Worm (Caenorhabditis elegans): ENCODE data around the gene E02H4.4.

E02H4.4 gene

ce11 chrX:14247436-14248103, 10.2 kb upstream of the E02H4.4 start, which contains the start of gene K04C1.5:
Gene K04C1.5, plus strand, starts transcription at chrX:14248053.
- TF ChIP-seq unc-62 (GFP tag; optimal IDR thresholded peaks at IDR 0.05): no peak

- TF ChIP-seq unc-62 (GFP tag; optimal IDR thresholded peaks at IDR 0.05): no peak
Observed at ce11 chrX:14252042-14252441, 5.7 kb upstream of the E02H4.4 start, which contains the start of gene E02H4.6. Gene E02H4.6, minus strand, starts transcription at chrX:14252142.

ce11 chrX:14255031-14255430, 2.7 kb upstream of the E02H4.4 start, which contains the start of gene E02H4.5:
Gene E02H4.5, minus strand, starts transcription at chrX:14255131.
- no peak for TF ChIP-seq unc-62 (GFP tag; optimal IDR thresholded peaks at IDR 0.05)

ce11 chrX:14255973-14256372, 1.8 kb upstream of the E02H4.4 start, which contains the start of gene E02H4.7:
Gene E02H4.7, plus strand, starts transcription at chrX:14256273.
- no peak for TF ChIP-seq unc-62 (GFP tag; optimal IDR thresholded peaks at IDR 0.05)

ce11 chrX:14263473-14263872, 5.7 kb downstream of the E02H4.4 start, which contains the start of gene E02H4.8:
Gene E02H4.8, minus strand, starts transcription at chrX:14263573.
- TF ChIP-seq unc-62 (GFP tag; optimal IDR thresholded peaks at IDR 0.05): no peak

- no peak for TF ChIP-seq unc-62 (GFP tag; optimal IDR thresholded peaks at IDR 0.05)
Observed at ce11 chrX:14267170-14267569, 9.4 kb downstream of the E02H4.4 start.

- no peak for TF ChIP-seq unc-62 (GFP tag; optimal IDR thresholded peaks at IDR 0.05)
Observed at ce11 chrX:14267781-14268180, 10.0 kb downstream of the E02H4.4 start, which contains the start of gene del-1. Gene del-1, plus strand, starts transcription at chrX:14268081.

- no peak for TF ChIP-seq unc-62 (GFP tag; optimal IDR thresholded peaks at IDR 0.05)
Observed at ce11 chrX:14281526-14281925, 23.8 kb downstream of the E02H4.4 start, which contains the start of gene E02H4.2. Gene E02H4.2, minus strand, starts transcription at chrX:14281626.

ce11 chrX:14287888-14288287, 30.1 kb downstream of the E02H4.4 start:
- no peak for TF ChIP-seq unc-62 (GFP tag; optimal IDR thresholded peaks at IDR 0.05)

ce11 chrX:14289993-14290392, 32.2 kb downstream of the E02H4.4 start:
- no peak for TF ChIP-seq unc-62 (GFP tag; optimal IDR thresholded peaks at IDR 0.05)

ce11 chrX:14292632-14293031, 34.9 kb downstream of the E02H4.4 start:
- no peak for TF ChIP-seq unc-62 (GFP tag; optimal IDR thresholded peaks at IDR 0.05)

ce11 chrX:14296559-14296958, 38.8 kb downstream of the E02H4.4 start, which contains the start of gene madd-3:
Gene madd-3, minus strand, starts transcription at chrX:14296659.
- TF ChIP-seq unc-62 (GFP tag; optimal IDR thresholded peaks at IDR 0.05): no peak

- no peak for TF ChIP-seq unc-62 (GFP tag; optimal IDR thresholded peaks at IDR 0.05)
Observed at ce11 chrX:14297209-14297608, 39.4 kb downstream of the E02H4.4 start.

ce11 chrX:14303078-14303477, 45.3 kb downstream of the E02H4.4 start, which contains the start of gene C11H1.5:
Gene C11H1.5, minus strand, starts transcription at chrX:14303178.
- TF ChIP-seq unc-62 (GFP tag; optimal IDR thresholded peaks at IDR 0.05): no peak

- no peak for TF ChIP-seq unc-62 (GFP tag; optimal IDR thresholded peaks at IDR 0.05)
Observed at ce11 chrX:14307667-14308066, 49.9 kb downstream of the E02H4.4 start, which contains the start of gene gphr-2. Gene gphr-2, minus strand, starts transcription at chrX:14307767.

- no peak for TF ChIP-seq unc-62 (GFP tag; optimal IDR thresholded peaks at IDR 0.05)
Observed at ce11 chrX:14309656-14310055, 51.9 kb downstream of the E02H4.4 start.

ce11 chrX:14311583-14311982, 53.8 kb downstream of the E02H4.4 start, which contains the start of gene mgrn-1:
Gene mgrn-1, minus strand, starts transcription at chrX:14311683.
- no peak for TF ChIP-seq unc-62 (GFP tag; optimal IDR thresholded peaks at IDR 0.05)

Measured in whole organism, dauer.